Fruit fly (Drosophila melanogaster) Kc167 (cell line): ENCODE data around the gene Cyp4g15.

ENCODE experiments used
- Sin3A ChIP-seq: fragments of >200 bp; optimal IDR thresholded peaks from 2 replicates; lab custom pipeline; 2018; ENCODE audit warnings: missing external identifiers
- h ChIP-seq: fragments of >200 bp; optimal IDR thresholded peaks from 3 replicates; lab custom pipeline; 2018; ENCODE audit warnings: missing external identifiers
- insv ChIP-seq: fragments of >200 bp; optimal IDR thresholded peaks from 3 replicates; lab custom pipeline; 2018; ENCODE audit warnings: missing external identifiers
- psq ChIP-seq: fragments of >200 bp; optimal IDR thresholded peaks from 2 replicates; lab custom pipeline; 2017; ENCODE audit warnings: missing external identifiers
- ttk ChIP-seq: sonication (Bioruptor generic); optimal IDR thresholded peaks from 2 replicates; lab custom pipeline; 2017; ENCODE audit warnings: missing external identifiers

- TF ChIP-seq Sin3A (lab: Kevin White, UChicago) (no peak), ttk (lab: Kevin White, UChicago) (no peak), psq (no peak), h (lab: Kevin White, UChicago) (no peak), insv (lab: Kevin White, UChicago) (no peak)
These were observed 45.9 kb upstream of the Cyp4g15 start for dm6 chrX:11430940-11431339.
